Worm (Caenorhabditis elegans): ENCODE data around the gene rnr-2.

Gene rnr-2

ce11 chrIII:4094681-4095080 is at the start of gene rnr-2:
Gene rnr-2, minus strand, starts transcription at chrIII:4094921.
- TF ChIP-seq nfya-1 (tag; optimal IDR thresholded peaks at IDR 0.05; ENCODE audit: insufficient read depth) (peak; percentile 12), elt-2 (tag; optimal IDR thresholded peaks at IDR 0.05) (no peak), lin-39 (tag; optimal IDR thresholded peaks at IDR 0.05) (peak; percentile 26), snpc-4 (tag; optimal IDR thresholded peaks at IDR 0.05) (no peak)

ce11 chrIII:4143170-4143569 is 48.4 kb upstream of the rnr-2 start:
- TF ChIP-seq nfya-1 (tag; optimal IDR thresholded peaks at IDR 0.05; ENCODE audit: insufficient read depth): peak; percentile 85
- no peak for TF ChIP-seq lin-39 (tag; optimal IDR thresholded peaks at IDR 0.05)
- TF ChIP-seq hmg-11 (tag; optimal IDR thresholded peaks at IDR 0.05): no peak
- TF ChIP-seq skn-1 (tag; optimal IDR thresholded peaks at IDR 0.05): no peak
- no peak for TF ChIP-seq mml-1 (tag; optimal IDR thresholded peaks at IDR 0.05)

- no peak for TF ChIP-seq mdl-1 (tag; optimal IDR thresholded peaks at IDR 0.05)
- TF ChIP-seq jun-1 (tag; optimal IDR thresholded peaks at IDR 0.05): no peak
- no peak for TF ChIP-seq aly-2 (tag; optimal IDR thresholded peaks at IDR 0.05)
- TF ChIP-seq pqm-1 (tag; optimal IDR thresholded peaks at IDR 0.05): no peak
- peak; percentile 46 for TF ChIP-seq lin-39 (tag; optimal IDR thresholded peaks at IDR 0.05)
- no peak for TF ChIP-seq nhr-43 (tag; optimal IDR thresholded peaks at IDR 0.05; ENCODE audit: poor library complexity, severe bottlenecking)
These were observed 42.5 kb upstream of the rnr-2 start for ce11 chrIII:4137180-4137579.

ce11 chrIII:4134059-4134458 is 39.3 kb upstream of the rnr-2 start:
- TF ChIP-seq ceh-28 (tag; optimal IDR thresholded peaks at IDR 0.05): no peak
- TF ChIP-seq fkh-2 (tag; optimal IDR thresholded peaks at IDR 0.05): no peak
- no peak for TF ChIP-seq hmg-11 (tag; optimal IDR thresholded peaks at IDR 0.05)
- TF ChIP-seq daf-12 (tag; optimal IDR thresholded peaks at IDR 0.05): no peak
- TF ChIP-seq elt-1 (tag; optimal IDR thresholded peaks at IDR 0.05): no peak
- TF ChIP-seq fos-1 (tag; optimal IDR thresholded peaks at IDR 0.05): no peak
- no peak for TF ChIP-seq ZK546.5 (tag; optimal IDR thresholded peaks at IDR 0.05)
- TF ChIP-seq mdl-1 (tag; optimal IDR thresholded peaks at IDR 0.05): no peak
- TF ChIP-seq elt-3 (tag; optimal IDR thresholded peaks at IDR 0.05): no peak
- TF ChIP-seq egl-27 (tag; optimal IDR thresholded peaks at IDR 0.05): no peak
- no peak for TF ChIP-seq eor-1 (tag; optimal IDR thresholded peaks at IDR 0.05)
- TF ChIP-seq ztf-4 (tag; optimal IDR thresholded peaks at IDR 0.05): no peak
- TF ChIP-seq nhr-11 (tag; optimal IDR thresholded peaks at IDR 0.05): no peak
- no peak for TF ChIP-seq ceh-82 (tag; optimal IDR thresholded peaks at IDR 0.05)
- TF ChIP-seq nhr-12 (tag; optimal IDR thresholded peaks at IDR 0.05): no peak
- TF ChIP-seq nhr-237 (tag; optimal IDR thresholded peaks at IDR 0.05): no peak
- no peak for TF ChIP-seq skn-1 (tag; optimal IDR thresholded peaks at IDR 0.05)
- no peak for TF ChIP-seq nfya-1 (tag; optimal IDR thresholded peaks at IDR 0.05; ENCODE audit: insufficient read depth)

ce11 chrIII:4131814-4132555 is 37.3 kb upstream of the rnr-2 start:
- TF ChIP-seq ZK546.5 (tag; optimal IDR thresholded peaks at IDR 0.05): no peak
- peak; percentile 50 for TF ChIP-seq fkh-10 (GFP tag; optimal IDR thresholded peaks at IDR 0.05)
- TF ChIP-seq nfya-1 (tag; optimal IDR thresholded peaks at IDR 0.05; ENCODE audit: insufficient read depth): peak; percentile 95
- no peak for TF ChIP-seq zag-1 (tag; optimal IDR thresholded peaks at IDR 0.05)

- TF ChIP-seq nhr-11 (tag; optimal IDR thresholded peaks at IDR 0.05) (no peak), egl-5 (tag; optimal IDR thresholded peaks at IDR 0.05) (no peak), fkh-10 (GFP tag; optimal IDR thresholded peaks at IDR 0.05) (peak; percentile 14), pha-4 (tag; optimal IDR thresholded peaks at IDR 0.05) (no peak), fkh-2 (tag; optimal IDR thresholded peaks at IDR 0.05) (no peak), nhr-12 (tag; optimal IDR thresholded peaks at IDR 0.05) (no peak), aly-2 (tag; optimal IDR thresholded peaks at IDR 0.05) (no peak), ama-1 (optimal IDR thresholded peaks at IDR 0.05) (no peak), lsy-12 (tag; optimal IDR thresholded peaks at IDR 0.05) (no peak)
These were observed 29.2 kb upstream of the rnr-2 start for ce11 chrIII:4123900-4124299.

All from whole organism, L3 larva.